Fruit fly (Drosophila melanogaster): ENCODE results near the gene Rph.

Rph gene

DNA sequence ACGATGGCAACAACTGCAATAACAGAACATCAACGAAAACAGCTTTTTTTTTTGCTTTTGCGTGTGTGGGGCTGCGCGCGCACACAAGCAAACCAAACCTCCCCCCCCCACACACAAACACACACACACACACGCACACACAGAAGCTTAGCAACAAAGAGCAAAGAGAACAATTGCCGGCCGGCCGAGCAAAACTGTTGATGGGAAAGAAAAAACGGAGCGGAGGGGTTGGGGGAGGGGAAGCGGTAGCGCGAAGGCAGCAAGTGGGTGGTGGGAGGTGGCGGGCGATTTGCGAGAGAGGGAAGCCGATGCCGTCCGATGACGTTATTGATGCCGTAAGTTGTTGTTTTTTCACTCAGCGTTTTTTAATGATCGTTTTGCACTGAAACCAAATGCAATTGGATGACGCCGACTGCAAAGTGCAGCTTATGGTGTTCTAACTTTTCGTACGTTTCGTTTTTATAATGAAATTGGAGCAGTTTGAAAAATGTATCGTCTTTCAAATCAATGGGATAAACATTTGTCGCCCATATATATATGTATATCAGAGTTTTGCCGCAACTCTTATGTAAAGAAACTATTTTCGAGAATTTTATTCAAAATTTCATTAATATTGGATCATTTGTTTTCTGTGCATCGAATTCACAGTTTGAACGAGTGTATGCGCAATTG is 21.6 kb downstream of the Rph start (continued):
- TF ChIP-seq Stat92E (GFP tag; optimal IDR thresholded peaks at IDR 0.05) (no peak), CG10321 (GFP tag; IDR thresholded peaks at IDR 0.05) (no peak), dmrt99B (tag; optimal IDR thresholded peaks at IDR 0.05) (peak; percentile 10), ems (GFP tag; optimal IDR thresholded peaks at IDR 0.05) (no peak), Bgb (GFP tag; IDR thresholded peaks at IDR 0.05; ENCODE audit: partially characterized antibody) (peak; percentile 43; the same call in 1 of the 2 replicates), pan (optimal IDR thresholded peaks at IDR 0.05) (no peak), pan (GFP tag; optimal IDR thresholded peaks at IDR 0.05 in 1 of 2, IDR thresholded peaks at IDR 0.05 in 1 of 2) (no peak), CG12299 (tag; optimal IDR thresholded peaks at IDR 0.05) (no peak), Chrac-16 (GFP tag; optimal IDR thresholded peaks at IDR 0.05) (no peak), bbx (GFP tag; IDR thresholded peaks at IDR 0.05; ENCODE audit: partially characterized antibody) (no peak), CG1602 (GFP tag; optimal IDR thresholded peaks at IDR 0.05) (no peak), Sox100B (GFP tag; optimal IDR thresholded peaks at IDR 0.05) (no peak), tup (GFP tag; optimal IDR thresholded peaks at IDR 0.05) (no peak), CG6683 (GFP tag; optimal IDR thresholded peaks at IDR 0.05) (no peak), CG8290 (GFP tag; optimal IDR thresholded peaks at IDR 0.05) (no peak), CG8290 (tag; optimal IDR thresholded peaks at IDR 0.05) (peak in 1 of 2 experiments; percentile 39), CG6765 (GFP tag; optimal IDR thresholded peaks at IDR 0.05) (no peak), CG4730 (GFP tag; IDR thresholded peaks at IDR 0.05) (no peak), Meics (GFP tag; optimal IDR thresholded peaks at IDR 0.05) (peak; percentile 1), CG2120 (GFP tag; optimal IDR thresholded peaks at IDR 0.05) (peak; percentile 11), CG9609 (GFP tag; optimal IDR thresholded peaks at IDR 0.05) (no peak), ham (GFP tag; IDR thresholded peaks at IDR 0.05) (no peak), D19A (tag; optimal IDR thresholded peaks at IDR 0.05) (no peak), H2.0 (GFP tag; IDR thresholded peaks at IDR 0.05) (no peak), yki (optimal IDR thresholded peaks at IDR 0.05) (no peak), CG43689 (GFP tag; IDR thresholded peaks at IDR 0.05) (no peak), Fer3 (tag; optimal IDR thresholded peaks at IDR 0.05) (no peak), CG2199 (GFP tag; IDR thresholded peaks at IDR 0.05) (0 out of 3 replicates have a peak, but pooled peaks have one; percentile 27), so (GFP tag; IDR thresholded peaks at IDR 0.05) (no peak), CG11504 (tag; optimal IDR thresholded peaks at IDR 0.05) (peak; percentile 36), CG5245 (GFP tag; optimal IDR thresholded peaks at IDR 0.05) (no peak), chm (GFP tag; IDR thresholded peaks at IDR 0.05) (no peak), CG5180 (GFP tag; optimal IDR thresholded peaks at IDR 0.05) (no peak), Atf6 (GFP tag; IDR thresholded peaks at IDR 0.05) (no peak), fru (optimal IDR thresholded peaks at IDR 0.05) (no peak), sim (GFP tag; IDR thresholded peaks at IDR 0.05) (no peak), ssp (GFP tag; IDR thresholded peaks at IDR 0.05) (no peak), CG17829 (tag; optimal IDR thresholded peaks at IDR 0.05) (no peak), CG18476 (GFP tag; optimal IDR thresholded peaks at IDR 0.05) (no peak), HHEX (GFP tag; optimal IDR thresholded peaks at IDR 0.05) (no peak), CG1529 (GFP tag; optimal IDR thresholded peaks at IDR 0.05) (no peak), slbo (GFP tag; IDR thresholded peaks at IDR 0.05) (no peak), Abd-B (GFP tag; optimal IDR thresholded peaks at IDR 0.05) (no peak), Hr39 (optimal IDR thresholded peaks at IDR 0.05) (no peak), CG31388 (GFP tag; optimal IDR thresholded peaks at IDR 0.05) (no peak), ash1 (GFP tag; optimal IDR thresholded peaks at IDR 0.05) (peak; percentile 51), CHES-1-like (GFP tag; optimal IDR thresholded peaks at IDR 0.05) (no peak), Lpt (GFP tag; optimal IDR thresholded peaks at IDR 0.05) (no peak), sqz (GFP tag; optimal IDR thresholded peaks at IDR 0.05) (peak; percentile 67), CG13894 (tag; optimal IDR thresholded peaks at IDR 0.05) (peak; percentile 40), Tbp (GFP tag; optimal IDR thresholded peaks at IDR 0.05) (no peak), Adf1 (GFP tag; IDR thresholded peaks at IDR 0.05) (peak; percentile 24; the same call in 1 of the 2 replicates), Elba2 (GFP tag; optimal IDR thresholded peaks at IDR 0.05) (no peak)

All from whole organism, embryonic.